Worm (Caenorhabditis elegans) whole organism, midembryonic: ENCODE results near the gene swp-1.

ENCODE experiments used
- T22C8.4 ChIP-seq: fragments of 200-800 bp; sonication (Bioruptor generic); IDR thresholded peaks from 2 replicates; pipeline ENCODE4 v1.3.6; 2022; ENCODE audit warnings: missing genetic modification characterization, missing compliant biosample characterization
- flt-1 ChIP-seq: fragments of 200-800 bp; sonication (Bioruptor generic); IDR thresholded peaks from 2 replicates; pipeline ENCODE4 v1.3.6; 2022; ENCODE audit warnings: missing genetic modification characterization, missing compliant biosample characterization
- med-1 ChIP-seq: sonication (generic microtip); optimal IDR thresholded peaks from 2 replicates; lab custom pipeline; 2017; ENCODE audit warnings: missing genetic modification characterization, mild to moderate bottlenecking, missing compliant biosample characterization, antibody characterized with exemption, missing genetic modification reagents; ENCODE audit not compliant: insufficient read depth
- tab-1 ChIP-seq: fragments of 200-800 bp; sonication (Bioruptor generic); IDR thresholded peaks from 2 replicates; pipeline ENCODE4 v1.3.6; 2022; ENCODE audit warnings: missing genetic modification characterization, missing compliant biosample characterization

- TF ChIP-seq med-1 (GFP tag; lab: Kevin White, UChicago), result no peak
- no peak for TF ChIP-seq flt-1 (GFP tag; lab: Robert Waterston, UW)
- TF ChIP-seq T22C8.4 (GFP tag; lab: Robert Waterston, UW), result no peak
- no peak for TF ChIP-seq tab-1
These were observed 13.9 kb upstream of the swp-1 start for ce11 chrIII:5719105-5719831.
